Worm (Caenorhabditis elegans): ENCODE results near the gene nca-2.

ce11 chrIII:4968146-4968545 is 2.8 kb downstream of the nca-2 start:
- no peak for TF ChIP-seq zfh-2 (GFP tag; conservative IDR thresholded peaks at IDR 0.05)
- no peak for TF ChIP-seq attf-3 (GFP tag; conservative IDR thresholded peaks at IDR 0.05)
- no peak for TF ChIP-seq sea-2 (GFP tag; IDR thresholded peaks at IDR 0.05)
